Fruit fly (Drosophila melanogaster): ENCODE measurements around the gene mgl.

mgl gene

DNA sequence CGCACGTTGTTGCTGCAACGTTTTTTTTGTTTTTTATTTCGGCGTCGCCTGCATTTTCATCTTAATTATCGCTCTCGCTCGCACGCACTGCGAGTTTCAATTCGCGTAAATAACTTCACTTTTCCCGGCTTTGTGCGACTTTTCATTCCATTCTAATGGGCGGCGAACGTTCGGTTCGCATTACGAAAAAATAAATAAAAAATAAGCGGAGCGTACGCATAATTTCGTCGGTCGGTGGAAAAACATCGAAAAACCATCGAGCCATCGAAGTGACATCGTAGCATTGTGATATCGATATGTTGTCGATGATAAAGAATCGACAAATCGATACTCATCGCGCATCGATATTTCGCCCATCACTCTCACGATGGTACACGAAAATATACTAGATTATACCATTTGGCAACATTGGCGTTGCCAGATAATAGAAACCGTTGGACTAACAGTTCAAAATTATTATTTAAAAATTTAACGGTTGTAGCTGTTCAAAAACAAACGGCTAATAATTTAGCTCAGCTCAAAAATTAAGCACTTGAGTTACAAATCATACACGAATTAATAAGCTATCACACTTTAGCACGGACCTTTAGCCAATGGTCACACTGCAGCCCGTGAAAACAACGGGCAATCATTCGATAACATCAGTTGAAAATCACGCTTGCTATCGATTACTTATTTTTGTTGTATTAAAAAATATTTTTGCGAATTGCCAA is 143.8 kb downstream of the mgl start, which contains the start of the genes Zdhhc8 and BCL7-like (continued):
- TF ChIP-seq esg (GFP tag; conservative IDR thresholded peaks at IDR 0.05), result 0 out of 2 replicates have a peak, but pooled peaks have one; percentile 39
- peak; percentile 9 for TF ChIP-seq Dek (tag; optimal IDR thresholded peaks at IDR 0.05)
- no peak for TF ChIP-seq insv (GFP tag; optimal IDR thresholded peaks at IDR 0.05)
- TF ChIP-seq NfI (GFP tag; optimal IDR thresholded peaks at IDR 0.05), result no peak
- TF ChIP-seq jing (GFP tag; optimal IDR thresholded peaks at IDR 0.05), result no peak
- no peak for TF ChIP-seq bowl (GFP tag; IDR thresholded peaks at IDR 0.05)
- no peak for TF ChIP-seq oc (tag; optimal IDR thresholded peaks at IDR 0.05)
- 0 out of 2 replicates have a peak, but pooled peaks have one; percentile 19 for TF ChIP-seq Ada2b (GFP tag; IDR thresholded peaks at IDR 0.05)
- TF ChIP-seq ash1 (GFP tag; optimal IDR thresholded peaks at IDR 0.05), result no peak
- no peak for TF ChIP-seq so (GFP tag; IDR thresholded peaks at IDR 0.05)
- TF ChIP-seq mam (GFP tag; optimal IDR thresholded peaks at IDR 0.05), result peak; percentile 54
- peak; percentile 44 for TF ChIP-seq az2 (GFP tag; optimal IDR thresholded peaks at IDR 0.05)
- TF ChIP-seq cato (GFP tag; optimal IDR thresholded peaks at IDR 0.05; ENCODE audit: borderline replicate concordance), result peak; percentile 16
- TF ChIP-seq unpg (GFP tag; optimal IDR thresholded peaks at IDR 0.05), result no peak
- no peak for TF ChIP-seq eve (GFP tag; optimal IDR thresholded peaks at IDR 0.05)
- no peak for TF ChIP-seq CG8478 (optimal IDR thresholded peaks at IDR 0.05)
- no peak for TF ChIP-seq cas (GFP tag; IDR thresholded peaks at IDR 0.05)
- TF ChIP-seq CG17359 (tag; optimal IDR thresholded peaks at IDR 0.05), result no peak
- no peak for TF ChIP-seq emc (GFP tag; optimal IDR thresholded peaks at IDR 0.05)
- TF ChIP-seq CG31388 (GFP tag; optimal IDR thresholded peaks at IDR 0.05), result no peak
- TF ChIP-seq sens-2 (GFP tag; IDR thresholded peaks at IDR 0.05), result no peak
- peak; percentile 45 for TF ChIP-seq pum (GFP tag; optimal IDR thresholded peaks at IDR 0.05)
- TF ChIP-seq CG5180 (GFP tag; optimal IDR thresholded peaks at IDR 0.05), result no peak
- TF ChIP-seq kni (GFP tag; optimal IDR thresholded peaks at IDR 0.05), result no peak
- TF ChIP-seq CG9215 (GFP tag; IDR thresholded peaks at IDR 0.05), result peak; percentile 39
- TF ChIP-seq CG11456 (GFP tag; IDR thresholded peaks at IDR 0.05), result 0 out of 3 replicates have a peak, but pooled peaks have one; percentile 53
- TF ChIP-seq exex (tag; optimal IDR thresholded peaks at IDR 0.05), result no peak
- peak; percentile 39; the same call in 1 of the 2 replicates for TF ChIP-seq MBD-R2 (GFP tag; IDR thresholded peaks at IDR 0.05)
- peak; percentile 99 for TF ChIP-seq sqz (GFP tag; optimal IDR thresholded peaks at IDR 0.05)
- TF ChIP-seq jigr1 (GFP tag; IDR thresholded peaks at IDR 0.05), result no peak
- TF ChIP-seq pho (GFP tag; optimal IDR thresholded peaks at IDR 0.05), result peak; percentile 14
- TF ChIP-seq CG17568 (GFP tag; optimal IDR thresholded peaks at IDR 0.05), result no peak
- TF ChIP-seq CG16813 (GFP tag; IDR thresholded peaks at IDR 0.05; ENCODE audit: partially characterized antibody), result peak; percentile 99
- TF ChIP-seq eyg (GFP tag; optimal IDR thresholded peaks at IDR 0.05), result no peak
- no peak for TF ChIP-seq CG33557 (GFP tag; optimal IDR thresholded peaks at IDR 0.05)
- peak; percentile 54 for TF ChIP-seq Hsf (GFP tag; optimal IDR thresholded peaks at IDR 0.05)
- TF ChIP-seq Mad (GFP tag; optimal IDR thresholded peaks at IDR 0.05), result peak; percentile 20
- no peak for TF ChIP-seq Mrtf (GFP tag; IDR thresholded peaks at IDR 0.05)
- TF ChIP-seq knrl (GFP tag; IDR thresholded peaks at IDR 0.05; ENCODE audit: partially characterized antibody), result peak; percentile 98
- TF ChIP-seq CG15601 (tag; optimal IDR thresholded peaks at IDR 0.05), result peak; percentile 41
- no peak for TF ChIP-seq crc (GFP tag; optimal IDR thresholded peaks at IDR 0.05)
- no peak for TF ChIP-seq Poxn (GFP tag; IDR thresholded peaks at IDR 0.05)
- TF ChIP-seq gem (tag; optimal IDR thresholded peaks at IDR 0.05), result peak; percentile 63
- no peak for TF ChIP-seq en (GFP tag; optimal IDR thresholded peaks at IDR 0.05)
- TF ChIP-seq CG11398 (GFP tag; optimal IDR thresholded peaks at IDR 0.05), result no peak
- no peak for TF ChIP-seq slou (GFP tag; optimal IDR thresholded peaks at IDR 0.05)
- no peak for TF ChIP-seq BtbVII (GFP tag; optimal IDR thresholded peaks at IDR 0.05)
- no peak for TF ChIP-seq CG10147 (GFP tag; optimal IDR thresholded peaks at IDR 0.05)
- no peak for TF ChIP-seq sr (GFP tag; IDR thresholded peaks at IDR 0.05)
- TF ChIP-seq pb (GFP tag; optimal IDR thresholded peaks at IDR 0.05), result no peak
- no peak for TF ChIP-seq Camta (GFP tag; optimal IDR thresholded peaks at IDR 0.05)

All from whole organism, embryonic.